Fruit fly (Drosophila melanogaster): ENCODE measurements around the gene CG10352.

Gene CG10352

DNA sequence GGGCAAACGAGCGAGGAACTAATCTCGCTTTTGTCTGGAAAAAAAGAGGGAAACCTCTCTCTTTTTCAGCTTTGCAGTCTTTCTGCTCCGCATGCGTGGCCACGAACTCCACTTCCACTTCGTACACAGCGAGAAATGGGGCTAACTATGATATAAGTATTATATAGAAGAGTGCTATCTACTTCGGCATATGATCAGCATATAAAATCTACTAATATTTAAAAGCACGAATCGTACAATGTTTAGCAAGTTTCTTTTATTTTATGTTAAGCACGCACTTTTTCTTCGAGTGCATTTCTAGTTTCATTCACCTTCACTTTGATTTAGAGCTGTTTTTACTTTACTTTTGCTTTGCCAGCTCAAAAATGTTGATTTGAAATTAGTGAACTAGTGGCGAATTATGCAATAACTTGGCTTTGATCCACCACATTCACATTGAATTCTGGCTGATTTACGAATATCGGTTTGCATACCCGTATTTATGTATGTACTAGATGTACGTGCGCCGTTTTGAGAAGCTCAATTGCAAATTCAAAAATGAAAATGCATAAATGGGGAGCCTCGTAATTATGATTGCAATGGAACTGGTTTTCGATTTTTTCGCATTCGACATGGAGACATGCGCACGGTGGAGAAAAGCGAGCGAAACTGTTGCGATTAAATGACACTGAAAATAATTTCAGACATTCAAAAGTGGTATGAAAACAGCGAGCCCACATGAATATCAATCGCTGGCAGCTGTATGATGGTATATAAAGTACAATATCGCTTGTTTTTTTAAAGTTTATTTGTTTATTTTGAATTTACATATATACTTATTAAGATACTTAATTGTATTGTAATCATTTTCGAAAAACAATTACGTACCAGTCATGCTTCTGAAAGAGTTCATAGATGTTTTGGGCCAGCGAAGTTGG, 19.2 kb downstream of the CG10352 start (continued):
- TF ChIP-seq pzg (GFP tag; optimal IDR thresholded peaks at IDR 0.05) (no peak), CG2199 (GFP tag; IDR thresholded peaks at IDR 0.05) (peak; percentile 62; the same call in 2 of the 3 replicates), tna (GFP tag; IDR thresholded peaks at IDR 0.05; ENCODE audit: partially characterized antibody) (no peak), hth (optimal IDR thresholded peaks at IDR 0.05) (no peak), zf30C (GFP tag; optimal IDR thresholded peaks at IDR 0.05) (peak; percentile 58), CG8281 (tag; optimal IDR thresholded peaks at IDR 0.05) (peak; percentile 74), CG10267 (tag; optimal IDR thresholded peaks at IDR 0.05) (peak; percentile 51), CG8478 (optimal IDR thresholded peaks at IDR 0.05) (no peak), gfzf (GFP tag; optimal IDR thresholded peaks at IDR 0.05) (no peak), CG15514 (GFP tag; optimal IDR thresholded peaks at IDR 0.05) (peak; percentile 32), CG43689 (GFP tag; IDR thresholded peaks at IDR 0.05) (0 out of 2 replicates have a peak, but pooled peaks have one; percentile 17), CTCF (GFP tag; optimal IDR thresholded peaks at IDR 0.05) (peak; percentile 55), Ssrp (tag; optimal IDR thresholded peaks at IDR 0.05) (peak; percentile 74), CG10209 (GFP tag; optimal IDR thresholded peaks at IDR 0.05) (peak; percentile 56), Kr (GFP tag; optimal IDR thresholded peaks at IDR 0.05) (no peak), NfI (GFP tag; optimal IDR thresholded peaks at IDR 0.05) (peak; percentile 60), CG10431 (GFP tag; optimal IDR thresholded peaks at IDR 0.05) (no peak), wor (GFP tag; IDR thresholded peaks at IDR 0.05) (peak; percentile 42; the same call in 1 of the 2 replicates), p53 (GFP tag; optimal IDR thresholded peaks at IDR 0.05) (no peak), cg (GFP tag; optimal IDR thresholded peaks at IDR 0.05) (no peak), Doc3 (GFP tag; IDR thresholded peaks at IDR 0.05; ENCODE audit: partially characterized antibody) (no peak), E2f1 (GFP tag; IDR thresholded peaks at IDR 0.05) (peak; percentile 70), CG3281 (GFP tag; optimal IDR thresholded peaks at IDR 0.05) (peak; percentile 49), Asciz (GFP tag; optimal IDR thresholded peaks at IDR 0.05) (peak; percentile 69), CG32767 (GFP tag; IDR thresholded peaks at IDR 0.05) (peak; percentile 51; the same call in 1 of the 2 replicates), CG31224 (GFP tag; IDR thresholded peaks at IDR 0.05) (peak; percentile 52), Tbp (GFP tag; optimal IDR thresholded peaks at IDR 0.05) (no peak), kay (GFP tag; optimal IDR thresholded peaks at IDR 0.05) (peak; percentile 33), Gsc (GFP tag; IDR thresholded peaks at IDR 0.05) (no peak; the same call in 1 of the 2 replicates), ash1 (GFP tag; optimal IDR thresholded peaks at IDR 0.05) (no peak), CG13894 (tag; optimal IDR thresholded peaks at IDR 0.05) (no peak), dimm (GFP tag; IDR thresholded peaks at IDR 0.05) (peak; percentile 76), lola (GFP tag; optimal IDR thresholded peaks at IDR 0.05) (peak in 1 of 3 experiments; percentile 67), CG2875 (GFP tag; optimal IDR thresholded peaks at IDR 0.05) (peak; percentile 48), Trl (optimal IDR thresholded peaks at IDR 0.05) (no peak), Trl (GFP tag; optimal IDR thresholded peaks at IDR 0.05) (peak; percentile 67), CG17359 (tag; optimal IDR thresholded peaks at IDR 0.05) (peak; percentile 82), dm (GFP tag; optimal IDR thresholded peaks at IDR 0.05) (peak; percentile 18), Nf-YC (tag; optimal IDR thresholded peaks at IDR 0.05) (peak; percentile 49), CG1529 (GFP tag; optimal IDR thresholded peaks at IDR 0.05) (peak; percentile 65), Deaf1 (tag; optimal IDR thresholded peaks at IDR 0.05) (no peak), nerfin-2 (GFP tag; IDR thresholded peaks at IDR 0.05; ENCODE audit: partially characterized antibody) (no peak), chif (GFP tag; optimal IDR thresholded peaks at IDR 0.05) (peak; percentile 39 to 57), CG11093 (GFP tag; IDR thresholded peaks at IDR 0.05) (peak; percentile 77), HmgD (GFP tag; optimal IDR thresholded peaks at IDR 0.05) (no peak), CG17328 (GFP tag; IDR thresholded peaks at IDR 0.05) (peak; percentile 72), CoRest (tag; optimal IDR thresholded peaks at IDR 0.05) (peak; percentile 72), nmo (GFP tag; optimal IDR thresholded peaks at IDR 0.05) (peak; percentile 90), her (GFP tag; optimal IDR thresholded peaks at IDR 0.05) (no peak)

Measured in whole organism, embryonic.